Fruit fly (Drosophila melanogaster) whole organism: ENCODE data around the gene Jon66Cii.

Experiments used
- CG8478 ChIP-seq: fragments of >200 bp; optimal IDR thresholded peaks from 2 replicates; lab custom pipeline; 2018; ENCODE audit warnings: inconsistent platforms
- Dll ChIP-seq: fragments of >200 bp; optimal IDR thresholded peaks from 2 replicates; lab custom pipeline; 2017
- EcR ChIP-seq, 2 experiments: fragments of >200 bp; optimal IDR thresholded peaks; 2 replicates each; lab custom pipeline; 2017; ENCODE audit warnings: missing biosample characterization in 2 of 2, missing genetic modification characterization in 2 of 2, missing genetic modification reagents in 2 of 2
- pan ChIP-seq: fragments of >200 bp; optimal IDR thresholded peaks from 2 replicates; lab custom pipeline; 2017
- psq ChIP-seq: fragments of >200 bp; optimal IDR thresholded peaks from 2 replicates; lab custom pipeline; 2017
- usp ChIP-seq: fragments of >200 bp; optimal IDR thresholded peaks from 2 replicates; lab custom pipeline; 2017; ENCODE audit warnings: missing biosample characterization, missing genetic modification characterization, mixed read lengths

The Jon66Cii gene

dm6 chr3L:8411439-8411897 lies 18.0 kb upstream of the Jon66Cii start, which contains the start of gene Exo70:
Exo70 (plus strand) TSS chr3L:8411851.
- no peak for TF ChIP-seq Dll (lab: Kevin White, UChicago)
- TF ChIP-seq pan (lab: Kevin White, UChicago): no peak
- TF ChIP-seq EcR (GFP tag; optimal IDR thresholded peaks at IDR 0.05; lab: Kevin White, UChicago): no peak
- no peak for TF ChIP-seq usp (GFP tag; lab: Kevin White, UChicago)
- no peak for TF ChIP-seq psq (lab: Kevin White, UChicago)
- no peak for TF ChIP-seq CG8478 (lab: Kevin White, UChicago)

dm6 chr3L:8405123-8405522 lies 11.7 kb upstream of the Jon66Cii start, which contains the start of the genes Tpt, mkg-p and CG13667:
Tpt (minus strand) TSS chr3L:8405277.
mkg-p (minus strand) TSS chr3L:8405277.
CG13667 (plus strand) TSS chr3L:8405454.
- no peak for TF ChIP-seq CG8478 (lab: Kevin White, UChicago)
- TF ChIP-seq pan (lab: Kevin White, UChicago): no peak
- TF ChIP-seq usp (GFP tag; lab: Kevin White, UChicago): no peak
- no peak for TF ChIP-seq psq (lab: Kevin White, UChicago)
- TF ChIP-seq Dll (lab: Kevin White, UChicago): no peak
- TF ChIP-seq EcR (GFP tag; optimal IDR thresholded peaks at IDR 0.05; lab: Kevin White, UChicago): no peak

dm6 chr3L:8398763-8399445 lies 5.5 kb upstream of the Jon66Cii start:
- TF ChIP-seq psq (lab: Kevin White, UChicago) (no peak), usp (GFP tag; lab: Kevin White, UChicago) (no peak), EcR (GFP tag; optimal IDR thresholded peaks at IDR 0.05; lab: Kevin White, UChicago) (no peak), pan (lab: Kevin White, UChicago) (peak; percentile 85), CG8478 (lab: Kevin White, UChicago) (no peak), Dll (lab: Kevin White, UChicago) (no peak)

dm6 chr3L:8396187-8396586 lies 2.7 kb upstream of the Jon66Cii start:
- no peak for TF ChIP-seq Dll (lab: Kevin White, UChicago)
- no peak for TF ChIP-seq pan (lab: Kevin White, UChicago)
- no peak for TF ChIP-seq psq (lab: Kevin White, UChicago)
- TF ChIP-seq usp (GFP tag; lab: Kevin White, UChicago): no peak
- no peak for TF ChIP-seq CG8478 (lab: Kevin White, UChicago)
- no peak for TF ChIP-seq EcR (GFP tag; optimal IDR thresholded peaks at IDR 0.05; lab: Kevin White, UChicago)

dm6 chr3L:8395630-8396168 lies 2.2 kb upstream of the Jon66Cii start, which contains the start of gene CG7120:
CG7120 (plus strand) TSS chr3L:8396000.
- no peak for TF ChIP-seq EcR (GFP tag; optimal IDR thresholded peaks at IDR 0.05; lab: Kevin White, UChicago)
- TF ChIP-seq CG8478 (lab: Kevin White, UChicago): no peak
- no peak for TF ChIP-seq psq (lab: Kevin White, UChicago)
- TF ChIP-seq Dll (lab: Kevin White, UChicago): no peak
- no peak for TF ChIP-seq pan (lab: Kevin White, UChicago)
- TF ChIP-seq usp (GFP tag; lab: Kevin White, UChicago): no peak

dm6 chr3L:8394944-8395343 lies 1.5 kb upstream of the Jon66Cii start:
- TF ChIP-seq Dll (lab: Kevin White, UChicago): no peak
- TF ChIP-seq CG8478 (lab: Kevin White, UChicago): no peak
- no peak for TF ChIP-seq usp (GFP tag; lab: Kevin White, UChicago)
- TF ChIP-seq psq (lab: Kevin White, UChicago): no peak
- TF ChIP-seq pan (lab: Kevin White, UChicago): no peak
- TF ChIP-seq EcR (GFP tag; optimal IDR thresholded peaks at IDR 0.05; lab: Kevin White, UChicago): no peak

- no peak for TF ChIP-seq EcR (GFP tag; optimal IDR thresholded peaks at IDR 0.05; lab: Kevin White, UChicago)
- no peak for TF ChIP-seq pan (lab: Kevin White, UChicago)
- TF ChIP-seq psq (lab: Kevin White, UChicago): no peak
- no peak for TF ChIP-seq CG8478 (lab: Kevin White, UChicago)
- TF ChIP-seq usp (GFP tag; lab: Kevin White, UChicago): no peak
- no peak for TF ChIP-seq Dll (lab: Kevin White, UChicago)
Measured at dm6 chr3L:8394132-8394531, 683 bp upstream of the Jon66Cii start.

- TF ChIP-seq Dll (lab: Kevin White, UChicago): no peak
- TF ChIP-seq EcR (GFP tag; optimal IDR thresholded peaks at IDR 0.05; lab: Kevin White, UChicago): no peak
- TF ChIP-seq CG8478 (lab: Kevin White, UChicago): no peak
- TF ChIP-seq psq (lab: Kevin White, UChicago): no peak
- TF ChIP-seq pan (lab: Kevin White, UChicago): no peak
Measured at dm6 chr3L:8391240-8391639, 2.2 kb downstream of the Jon66Cii start, which contains the start of gene Jon66Ci. Jon66Ci (plus strand) TSS chr3L:8391540.

dm6 chr3L:8385055-8385454 lies 8.4 kb downstream of the Jon66Cii start:
- TF ChIP-seq usp (GFP tag; lab: Kevin White, UChicago) (no peak), Dll (lab: Kevin White, UChicago) (no peak), CG8478 (lab: Kevin White, UChicago) (no peak), EcR (GFP tag; optimal IDR thresholded peaks at IDR 0.05; lab: Kevin White, UChicago) (no peak), pan (lab: Kevin White, UChicago) (no peak), psq (lab: Kevin White, UChicago) (no peak)

- TF ChIP-seq psq (lab: Kevin White, UChicago) (no peak), usp (GFP tag; lab: Kevin White, UChicago) (no peak), EcR (GFP tag; optimal IDR thresholded peaks at IDR 0.05; lab: Kevin White, UChicago) (no peak)
Measured at dm6 chr3L:8383968-8384367, 9.5 kb downstream of the Jon66Cii start.

dm6 chr3L:8379161-8379560 lies 14.3 kb downstream of the Jon66Cii start:
- no peak for TF ChIP-seq CG8478 (lab: Kevin White, UChicago)
- TF ChIP-seq usp (GFP tag; lab: Kevin White, UChicago): no peak
- no peak for TF ChIP-seq EcR (GFP tag; optimal IDR thresholded peaks at IDR 0.05; lab: Kevin White, UChicago)
- TF ChIP-seq Dll (lab: Kevin White, UChicago): no peak
- TF ChIP-seq pan (lab: Kevin White, UChicago): no peak
